Fruit fly (Drosophila melanogaster): ENCODE results near the gene CG14411.

The CG14411 gene

DNA sequence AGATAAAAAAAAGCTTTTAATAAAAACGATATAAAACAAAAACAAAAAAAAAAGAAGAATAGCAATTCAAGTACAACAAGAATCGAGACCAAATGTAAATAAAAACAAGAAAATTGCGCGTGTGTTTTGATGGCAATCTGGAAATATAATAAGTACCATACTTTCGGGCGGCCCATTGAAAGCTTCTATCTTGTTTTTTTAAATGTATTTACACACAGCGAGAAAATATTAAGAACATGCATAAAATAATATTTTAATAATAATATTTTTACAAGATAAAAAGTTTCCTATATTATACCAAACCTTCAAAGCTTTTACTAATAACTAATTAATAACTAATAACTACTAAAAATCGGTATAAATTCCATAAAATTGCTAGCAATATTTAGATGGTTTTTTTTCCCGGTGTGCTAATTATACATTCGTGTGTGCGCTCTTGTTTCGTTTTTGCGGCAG, 8.0 kb downstream of the CG14411 start (continued):
- TF ChIP-seq Optix (GFP tag; IDR thresholded peaks at IDR 0.05), result no peak
- TF ChIP-seq CG17568 (GFP tag; optimal IDR thresholded peaks at IDR 0.05), result no peak
- TF ChIP-seq CG11085 (GFP tag; IDR thresholded peaks at IDR 0.05), result no peak
- no peak for TF ChIP-seq tna (GFP tag; IDR thresholded peaks at IDR 0.05; ENCODE audit: partially characterized antibody)
- no peak for TF ChIP-seq Hand (GFP tag; optimal IDR thresholded peaks at IDR 0.05)
- no peak for TF ChIP-seq CG10431 (GFP tag; optimal IDR thresholded peaks at IDR 0.05)
- peak; percentile 76 for TF ChIP-seq CG32532 (GFP tag; IDR thresholded peaks at IDR 0.05)
- no peak for TF ChIP-seq pum (GFP tag; optimal IDR thresholded peaks at IDR 0.05)
- peak; percentile 38 for TF ChIP-seq az2 (GFP tag; optimal IDR thresholded peaks at IDR 0.05)
- TF ChIP-seq zen (tag; optimal IDR thresholded peaks at IDR 0.05), result no peak
- TF ChIP-seq fd3F (GFP tag; optimal IDR thresholded peaks at IDR 0.05), result no peak
- no peak for TF ChIP-seq crp (GFP tag; optimal IDR thresholded peaks at IDR 0.05)
- TF ChIP-seq insv (GFP tag; optimal IDR thresholded peaks at IDR 0.05), result no peak
- TF ChIP-seq CG10543 (GFP tag; optimal IDR thresholded peaks at IDR 0.05), result no peak
- no peak for TF ChIP-seq HHEX (GFP tag; optimal IDR thresholded peaks at IDR 0.05)
- no peak for TF ChIP-seq ham (GFP tag; IDR thresholded peaks at IDR 0.05)
- TF ChIP-seq Oli (tag; optimal IDR thresholded peaks at IDR 0.05), result peak; percentile 55
- no peak for TF ChIP-seq CG3065 (GFP tag; optimal IDR thresholded peaks at IDR 0.05)
- TF ChIP-seq Xbp1 (GFP tag; optimal IDR thresholded peaks at IDR 0.05), result peak; percentile 24
- TF ChIP-seq mld (GFP tag; IDR thresholded peaks at IDR 0.05; ENCODE audit: partially characterized antibody), result no peak
- TF ChIP-seq ATbp (GFP tag; optimal IDR thresholded peaks at IDR 0.05), result no peak
- no peak for TF ChIP-seq Kr (GFP tag; optimal IDR thresholded peaks at IDR 0.05)
- peak; percentile 36 for TF ChIP-seq Abd-B (GFP tag; optimal IDR thresholded peaks at IDR 0.05)
- TF ChIP-seq eyg (GFP tag; optimal IDR thresholded peaks at IDR 0.05), result no peak
- TF ChIP-seq B-H2 (GFP tag; optimal IDR thresholded peaks at IDR 0.05), result no peak
- no peak for TF ChIP-seq CG2129 (GFP tag; IDR thresholded peaks at IDR 0.05; ENCODE audit: partially characterized antibody)
- TF ChIP-seq oc (tag; optimal IDR thresholded peaks at IDR 0.05), result peak; percentile 1
- TF ChIP-seq CG1024 (GFP tag; IDR thresholded peaks at IDR 0.05), result no peak
- peak; percentile 37 for TF ChIP-seq CG3847 (GFP tag; IDR thresholded peaks at IDR 0.05)
- TF ChIP-seq HmgZ (tag; optimal IDR thresholded peaks at IDR 0.05), result no peak
- no peak for TF ChIP-seq Dref (GFP tag; IDR thresholded peaks at IDR 0.05)
- peak; percentile 49; the same call in 1 of the 2 replicates for TF ChIP-seq Ada2b (GFP tag; IDR thresholded peaks at IDR 0.05)
- TF ChIP-seq CG30020 (tag; optimal IDR thresholded peaks at IDR 0.05), result no peak
- TF ChIP-seq CG8359 (GFP tag; optimal IDR thresholded peaks at IDR 0.05; ENCODE audit: borderline replicate concordance), result no peak
- no peak for TF ChIP-seq Fer2 (tag; optimal IDR thresholded peaks at IDR 0.05)
- TF ChIP-seq Nf-YC (tag; optimal IDR thresholded peaks at IDR 0.05), result no peak
- TF ChIP-seq GATAe (GFP tag; conservative IDR thresholded peaks at IDR 0.05), result no peak
- TF ChIP-seq chinmo (GFP tag; IDR thresholded peaks at IDR 0.05; ENCODE audit: partially characterized antibody), result no peak
- no peak for TF ChIP-seq CG1647 (GFP tag; optimal IDR thresholded peaks at IDR 0.05)
- TF ChIP-seq jing (GFP tag; optimal IDR thresholded peaks at IDR 0.05), result no peak
- no peak for TF ChIP-seq CG9609 (GFP tag; optimal IDR thresholded peaks at IDR 0.05)
- TF ChIP-seq her (GFP tag; optimal IDR thresholded peaks at IDR 0.05), result no peak
- TF ChIP-seq zf30C (GFP tag; optimal IDR thresholded peaks at IDR 0.05), result peak; percentile 67
- TF ChIP-seq CG11398 (GFP tag; optimal IDR thresholded peaks at IDR 0.05), result no peak
- TF ChIP-seq D19A (tag; optimal IDR thresholded peaks at IDR 0.05), result peak; percentile 30
- TF ChIP-seq Aef1 (GFP tag; IDR thresholded peaks at IDR 0.05), result no peak
- TF ChIP-seq pho (GFP tag; optimal IDR thresholded peaks at IDR 0.05), result no peak
- TF ChIP-seq sr (GFP tag; IDR thresholded peaks at IDR 0.05), result no peak
- no peak for TF ChIP-seq CG13123 (GFP tag; optimal IDR thresholded peaks at IDR 0.05)
- no peak for TF ChIP-seq B-H1 (GFP tag; IDR thresholded peaks at IDR 0.05)
- peak in 1 of 2 experiments; percentile 64 for TF ChIP-seq bsh (GFP tag; optimal IDR thresholded peaks at IDR 0.05)
